Worm (Caenorhabditis elegans) whole organism, L4/young adult: ENCODE results near the gene fbxa-48.

Source experiments
- W03F9.2 ChIP-seq: fragments of 150-350 bp; optimal IDR thresholded peaks from 2 replicates; lab custom pipeline; 2014; ENCODE audit warnings: missing biosample characterization, missing genetic modification characterization
- dao-5 ChIP-seq: sonication (generic microtip); optimal IDR thresholded peaks from 2 replicates; lab custom pipeline; 2016; ENCODE audit warnings: missing genotype, missing genetic modification characterization, moderate library complexity, missing compliant biosample characterization

- TF ChIP-seq W03F9.2 (tag; lab: Kevin White, UChicago) (no peak), dao-5 (tag; lab: Kevin White, UChicago) (no peak)
These were observed 9.0 kb downstream of the fbxa-48 start, which contains the start of gene Y54F10BM.6 for ce11 chrIII:2262942-2263341.
